Worm (Caenorhabditis elegans): ENCODE results near the gene R13H9.6.
A peak's percentile ranks its signal among the peaks of the same experiment; 100 is the strongest.

R13H9.6 gene

DNA sequence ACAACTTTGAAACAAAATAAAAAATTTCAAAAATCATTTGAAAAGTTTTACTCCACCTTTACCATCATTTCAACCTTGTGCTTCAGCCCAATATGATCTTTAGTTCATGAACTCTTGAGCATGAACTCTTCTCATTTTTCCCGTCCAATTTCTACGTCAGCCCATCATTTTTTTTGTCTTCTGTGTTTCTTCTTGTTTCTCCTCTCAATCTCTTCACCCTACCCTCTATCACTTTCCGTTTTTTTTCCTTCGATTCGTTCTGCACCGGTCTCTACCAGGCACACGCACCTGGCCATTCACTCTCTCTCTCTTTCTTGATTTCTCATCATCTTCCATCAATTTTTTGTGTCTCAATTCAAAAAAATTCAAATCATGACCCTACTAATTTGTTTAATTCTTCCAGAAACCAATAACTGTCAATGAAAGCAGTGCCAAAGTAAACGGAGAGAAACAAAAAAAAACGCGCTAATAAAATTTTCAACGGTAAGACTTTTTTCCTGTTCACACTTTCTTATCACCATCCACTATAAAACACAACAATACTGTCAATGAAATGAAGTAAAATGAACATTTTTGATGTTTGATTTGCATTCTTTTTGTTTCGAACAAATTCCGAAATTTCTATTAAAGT, 14.6 kb upstream of the R13H9.6 start, which contains the start of gene pygo-1 (continued):
- TF ChIP-seq sdz-12 (GFP tag; optimal IDR thresholded peaks at IDR 0.05): no peak
- TF ChIP-seq madf-9 (GFP tag; conservative IDR thresholded peaks at IDR 0.05): no peak
- TF ChIP-seq skn-1 (tag; optimal IDR thresholded peaks at IDR 0.05): no peak
- TF ChIP-seq gei-8 (GFP tag; optimal IDR thresholded peaks at IDR 0.05): no peak
- TF ChIP-seq zip-11 (GFP tag; IDR thresholded peaks at IDR 0.05): no peak
- peak; percentile 63; the same call in 1 of the 2 replicates for TF ChIP-seq php-3 (GFP tag; IDR thresholded peaks at IDR 0.05)
- no peak for TF ChIP-seq nhr-102 (tag; optimal IDR thresholded peaks at IDR 0.05)
- peak; percentile 9 for TF ChIP-seq hlh-30 (tag; optimal IDR thresholded peaks at IDR 0.05; ENCODE audit: insufficient read depth)
- TF ChIP-seq F44E2.7 (GFP tag; IDR thresholded peaks at IDR 0.05): no peak
- TF ChIP-seq ctbp-1 (GFP tag; IDR thresholded peaks at IDR 0.05): 0 out of 2 replicates have a peak, but pooled peaks have one; percentile 16
- no peak for TF ChIP-seq jun-1 (tag; optimal IDR thresholded peaks at IDR 0.05)
- no peak for TF ChIP-seq dmd-9 (GFP tag; IDR thresholded peaks at IDR 0.05)
- no peak for TF ChIP-seq snpc-4 (tag; optimal IDR thresholded peaks at IDR 0.05)
- TF ChIP-seq lin-29 (GFP tag; IDR thresholded peaks at IDR 0.05): no peak
- TF ChIP-seq snpc-1.2 (GFP tag; IDR thresholded peaks at IDR 0.05): no peak
- peak; percentile 18 for TF ChIP-seq mep-1 (tag; optimal IDR thresholded peaks at IDR 0.05)
- TF ChIP-seq cey-2 (tag; optimal IDR thresholded peaks at IDR 0.05; ENCODE audit: borderline replicate concordance, insufficient read depth): no peak
- no peak for TF ChIP-seq attf-4 (tag; optimal IDR thresholded peaks at IDR 0.05)
- TF ChIP-seq Y48G9A.11 (GFP tag; IDR thresholded peaks at IDR 0.05): no peak
- peak; percentile 72 for TF ChIP-seq hlh-11 (tag; optimal IDR thresholded peaks at IDR 0.05)
- TF ChIP-seq ceh-82 (tag; optimal IDR thresholded peaks at IDR 0.05): no peak
- TF ChIP-seq lir-3 (tag; optimal IDR thresholded peaks at IDR 0.05): no peak
- TF ChIP-seq arid-1 (GFP tag; conservative IDR thresholded peaks at IDR 0.05): no peak
- no peak for TF ChIP-seq daf-16 (GFP tag; optimal IDR thresholded peaks at IDR 0.05)
- peak; percentile 70 for TF ChIP-seq daf-16 (tag; optimal IDR thresholded peaks at IDR 0.05)
- peak; percentile 58 for TF ChIP-seq nhr-28 (tag; optimal IDR thresholded peaks at IDR 0.05)
- TF ChIP-seq nhr-76 (tag; optimal IDR thresholded peaks at IDR 0.05): no peak
- TF ChIP-seq lsy-2 (tag; optimal IDR thresholded peaks at IDR 0.05): peak in 1 of 2 experiments; percentile 46
- TF ChIP-seq pqm-1 (tag; optimal IDR thresholded peaks at IDR 0.05): peak; percentile 20
- TF ChIP-seq ZK546.5 (tag; optimal IDR thresholded peaks at IDR 0.05): no peak
- TF ChIP-seq mdl-1 (tag; optimal IDR thresholded peaks at IDR 0.05): peak in 1 of 2 experiments; percentile 30
- TF ChIP-seq unc-62 (GFP tag; optimal IDR thresholded peaks at IDR 0.05 in 1 of 2): no peak
- TF ChIP-seq unc-62 (tag; optimal IDR thresholded peaks at IDR 0.05): no peak
- no peak for TF ChIP-seq zag-1 (tag; optimal IDR thresholded peaks at IDR 0.05)

DNA sequence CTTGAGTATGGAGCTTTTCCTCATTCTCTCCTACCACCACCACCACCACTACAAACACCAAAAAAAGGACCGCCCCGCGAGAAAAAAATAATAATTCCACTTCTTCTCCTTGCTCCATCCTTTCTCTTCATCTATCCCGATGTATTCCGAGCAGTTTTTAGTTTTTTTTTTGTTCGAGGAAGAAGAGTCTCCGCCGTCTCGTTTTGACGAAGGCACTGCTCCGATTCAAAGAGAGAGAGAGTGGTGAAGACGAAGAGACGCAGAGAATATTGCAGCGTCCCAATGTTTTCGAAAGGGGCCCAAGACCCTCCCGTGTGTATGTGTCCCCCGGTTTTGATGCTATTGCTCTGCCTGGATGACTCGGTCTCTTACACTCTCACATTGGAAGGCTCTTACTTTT, 12.7 kb upstream of the R13H9.6 start:
- TF ChIP-seq snpc-4 (tag; optimal IDR thresholded peaks at IDR 0.05) (no peak), hif-1 (tag; optimal IDR thresholded peaks at IDR 0.05) (peak in 1 of 2 experiments; percentile 9), fkh-10 (GFP tag; optimal IDR thresholded peaks at IDR 0.05) (no peak), lsy-2 (tag; optimal IDR thresholded peaks at IDR 0.05) (peak in 1 of 2 experiments; percentile 0), tra-1 (GFP tag; IDR thresholded peaks at IDR 0.05) (no peak), ama-1 (optimal IDR thresholded peaks at IDR 0.05) (no peak), Y5F2A.4 (GFP tag; optimal IDR thresholded peaks at IDR 0.05) (no peak), mep-1 (tag; optimal IDR thresholded peaks at IDR 0.05) (peak; percentile 41), F37D6.2 (tag; optimal IDR thresholded peaks at IDR 0.05) (no peak), zip-11 (GFP tag; IDR thresholded peaks at IDR 0.05) (no peak), mxl-2 (GFP tag; conservative IDR thresholded peaks at IDR 0.05) (no peak), rbr-2 (tag; optimal IDR thresholded peaks at IDR 0.05) (peak; percentile 63), aha-1 (tag) (peak; percentile 45), F49E8.2 (tag; optimal IDR thresholded peaks at IDR 0.05; ENCODE audit: borderline replicate concordance) (no peak), hlh-30 (tag; optimal IDR thresholded peaks at IDR 0.05; ENCODE audit: insufficient read depth) (peak; percentile 3), T26A8.4 (GFP tag; IDR thresholded peaks at IDR 0.05) (no peak), nhr-11 (tag; optimal IDR thresholded peaks at IDR 0.05) (no peak), cey-2 (tag; optimal IDR thresholded peaks at IDR 0.05; ENCODE audit: borderline replicate concordance, insufficient read depth) (no peak), ceh-44 (GFP tag; IDR thresholded peaks at IDR 0.05) (no peak), nhr-76 (tag; optimal IDR thresholded peaks at IDR 0.05) (no peak), hmg-1.1 (GFP tag; IDR thresholded peaks at IDR 0.05) (peak; percentile 48; the same call in 1 of the 2 replicates)
